Fruit fly (Drosophila melanogaster): ENCODE measurements around the gene Sdic3.

Gene Sdic3

dm6 chrX:20165773-20166412 is 28.1 kb downstream of the Sdic3 start, which contains the start of gene Phf7 (continued):
- TF ChIP-seq CG30403 (GFP tag; optimal IDR thresholded peaks at IDR 0.05) (no peak), Doc3 (GFP tag; IDR thresholded peaks at IDR 0.05; ENCODE audit: partially characterized antibody) (peak; percentile 56), rib (GFP tag; IDR thresholded peaks at IDR 0.05) (no peak), bab2 (GFP tag; optimal IDR thresholded peaks at IDR 0.05) (no peak), CG32767 (GFP tag; IDR thresholded peaks at IDR 0.05) (no peak), CG10431 (GFP tag; optimal IDR thresholded peaks at IDR 0.05) (no peak), Tbp (GFP tag; optimal IDR thresholded peaks at IDR 0.05) (no peak), Dp (GFP tag; optimal IDR thresholded peaks at IDR 0.05) (peak; percentile 64), CG7357 (GFP tag; IDR thresholded peaks at IDR 0.05) (no peak), al (GFP tag; IDR thresholded peaks at IDR 0.05) (no peak), chif (GFP tag; optimal IDR thresholded peaks at IDR 0.05) (no peak), HmgD (GFP tag; optimal IDR thresholded peaks at IDR 0.05) (peak; percentile 34), CG4404 (GFP tag; IDR thresholded peaks at IDR 0.05) (no peak), crc (GFP tag; optimal IDR thresholded peaks at IDR 0.05) (no peak), CG10209 (GFP tag; optimal IDR thresholded peaks at IDR 0.05) (no peak), Hmr (GFP tag; optimal IDR thresholded peaks at IDR 0.05) (no peak), CG6683 (GFP tag; optimal IDR thresholded peaks at IDR 0.05) (no peak), CG16815 (GFP tag; optimal IDR thresholded peaks at IDR 0.05) (no peak), Sox100B (GFP tag; optimal IDR thresholded peaks at IDR 0.05) (no peak), CG31388 (GFP tag; optimal IDR thresholded peaks at IDR 0.05) (no peak), repo (GFP tag; optimal IDR thresholded peaks at IDR 0.05) (no peak), amos (GFP tag; IDR thresholded peaks at IDR 0.05; ENCODE audit: partially characterized antibody) (peak; percentile 86), CG14965 (GFP tag; optimal IDR thresholded peaks at IDR 0.05; ENCODE audit: borderline replicate concordance) (no peak), wor (GFP tag; IDR thresholded peaks at IDR 0.05) (no peak), gro (GFP tag; optimal IDR thresholded peaks at IDR 0.05) (no peak), hkb (optimal IDR thresholded peaks at IDR 0.05) (no peak), hkb (GFP tag; IDR thresholded peaks at IDR 0.05) (no peak), btn (GFP tag; optimal IDR thresholded peaks at IDR 0.05) (no peak), Ets97D (GFP tag; optimal IDR thresholded peaks at IDR 0.05) (peak; percentile 77), az2 (GFP tag; optimal IDR thresholded peaks at IDR 0.05) (no peak), CG3065 (GFP tag; optimal IDR thresholded peaks at IDR 0.05) (no peak), CG2889 (GFP tag; IDR thresholded peaks at IDR 0.05) (no peak), Med (GFP tag) (peak; percentile 68), aop (GFP tag; IDR thresholded peaks at IDR 0.05) (no peak), pzg (GFP tag; optimal IDR thresholded peaks at IDR 0.05) (peak; percentile 85), Dad (GFP tag; optimal IDR thresholded peaks at IDR 0.05) (no peak), CG11723 (GFP tag; optimal IDR thresholded peaks at IDR 0.05) (no peak), ems (GFP tag; optimal IDR thresholded peaks at IDR 0.05) (no peak), CG17612 (GFP tag; IDR thresholded peaks at IDR 0.05) (no peak), so (GFP tag; IDR thresholded peaks at IDR 0.05) (no peak), gfzf (GFP tag; optimal IDR thresholded peaks at IDR 0.05) (peak; percentile 36), grau (tag; optimal IDR thresholded peaks at IDR 0.05) (no peak), CG3726 (GFP tag; IDR thresholded peaks at IDR 0.05) (no peak), wdn (GFP tag; IDR thresholded peaks at IDR 0.05) (no peak), CG2712 (tag; optimal IDR thresholded peaks at IDR 0.05) (no peak), bcd (GFP tag; optimal IDR thresholded peaks at IDR 0.05) (no peak), grn (GFP tag; optimal IDR thresholded peaks at IDR 0.05) (no peak), fru (optimal IDR thresholded peaks at IDR 0.05) (no peak), Dll (GFP tag; IDR thresholded peaks at IDR 0.05; ENCODE audit: partially characterized antibody) (peak; percentile 66; the same call in 3 of the 4 replicates), ranshi (GFP tag; IDR thresholded peaks at IDR 0.05) (no peak), CG42726 (GFP tag; IDR thresholded peaks at IDR 0.05; ENCODE audit: partially characterized antibody) (peak; percentile 85), row (GFP tag; IDR thresholded peaks at IDR 0.05) (peak; percentile 67)
